Worm (Caenorhabditis elegans) whole organism, L3 larva: ENCODE results near the gene Y41D4A.4.

Experiments
- ZK546.5 ChIP-seq: sonication (generic microtip); optimal IDR thresholded peaks from 2 replicates; lab custom pipeline; 2017; ENCODE audit warnings: missing biosample characterization, missing genetic modification characterization
- ceh-28 ChIP-seq: fragments of 150-350 bp; optimal IDR thresholded peaks from 2 replicates; lab custom pipeline; 2014; ENCODE audit warnings: missing biosample characterization, missing genetic modification reagents, missing genetic modification characterization
- ceh-9 ChIP-seq: sonication (generic microtip); optimal IDR thresholded peaks from 2 replicates; lab custom pipeline; 2018; ENCODE audit warnings: missing biosample characterization, missing genetic modification characterization
- egl-5 ChIP-seq: fragments of 150-350 bp; optimal IDR thresholded peaks from 2 replicates; lab custom pipeline; 2017; ENCODE audit warnings: missing biosample characterization, missing genetic modification reagents, missing genetic modification characterization, inconsistent platforms
- elt-1 ChIP-seq: fragments of 150-350 bp; optimal IDR thresholded peaks from 2 replicates; lab custom pipeline; 2014; ENCODE audit warnings: missing biosample characterization, missing genetic modification characterization
- elt-2 ChIP-seq: sonication (generic microtip); optimal IDR thresholded peaks from 2 replicates; lab custom pipeline; 2016; ENCODE audit warnings: missing genetic modification reagents, mild to moderate bottlenecking, missing genetic modification characterization, missing compliant biosample characterization
- elt-3 ChIP-seq, 3 experiments: fragments of 150-350 bp in 1 of 3; sonication (generic microtip) in 2 of 3; optimal IDR thresholded peaks; 2 replicates in 2 of 3; 4 replicates in 1 of 3; lab custom pipeline; 2014 to 2017; ENCODE audit warnings: missing biosample characterization in 3 of 3, missing genetic modification characterization in 3 of 3
- eor-1 ChIP-seq, 2 experiments: fragments of 150-350 bp; optimal IDR thresholded peaks; 2 replicates each; lab custom pipeline; 2014 to 2018; ENCODE audit warnings: missing biosample characterization in 2 of 2, missing genetic modification characterization in 2 of 2
- fkh-10 ChIP-seq: sonication (generic microtip); optimal IDR thresholded peaks from 2 replicates; lab custom pipeline; 2017; ENCODE audit warnings: missing biosample characterization, missing genetic modification reagents, missing genetic modification characterization
- fos-1 ChIP-seq: fragments of 150-350 bp; optimal IDR thresholded peaks from 2 replicates; lab custom pipeline; 2014; ENCODE audit warnings: missing biosample characterization, missing genetic modification characterization
- hmg-11 ChIP-seq: sonication (generic microtip); optimal IDR thresholded peaks from 2 replicates; lab custom pipeline; 2016; ENCODE audit warnings: missing genetic modification characterization, missing compliant biosample characterization
- jun-1 ChIP-seq: fragments of 150-350 bp; optimal IDR thresholded peaks from 2 replicates; lab custom pipeline; 2014; ENCODE audit warnings: missing biosample characterization, missing genetic modification reagents, missing genetic modification characterization
- lin-15B ChIP-seq: fragments of 150-350 bp; optimal IDR thresholded peaks from 2 replicates; lab custom pipeline; 2014; ENCODE audit warnings: missing biosample characterization, missing genetic modification characterization
- lin-39 ChIP-seq: fragments of 150-350 bp; optimal IDR thresholded peaks from 2 replicates; lab custom pipeline; 2018; ENCODE audit warnings: missing biosample characterization, missing genetic modification reagents, missing genetic modification characterization
- lsy-12 ChIP-seq: sonication (generic microtip); optimal IDR thresholded peaks from 2 replicates; lab custom pipeline; 2016; ENCODE audit warnings: mild to moderate bottlenecking, missing genetic modification characterization, missing compliant biosample characterization
- mml-1 ChIP-seq: fragments of 150-350 bp; sonication (generic microtip); optimal IDR thresholded peaks from 3 replicates; lab custom pipeline; 2014; ENCODE audit warnings: missing biosample characterization, missing genetic modification characterization
- nhr-11 ChIP-seq: fragments of 150-350 bp; optimal IDR thresholded peaks from 2 replicates; lab custom pipeline; 2014; ENCODE audit warnings: missing biosample characterization, missing genetic modification characterization
- nhr-237 ChIP-seq: fragments of 150-350 bp; optimal IDR thresholded peaks from 2 replicates; lab custom pipeline; 2014; ENCODE audit warnings: missing biosample characterization, missing genetic modification characterization
- nhr-25 ChIP-seq: sonication (generic microtip); optimal IDR thresholded peaks from 2 replicates; lab custom pipeline; 2017; ENCODE audit warnings: missing biosample characterization, missing genetic modification characterization
- nhr-67 ChIP-seq: fragments of 150-350 bp; optimal IDR thresholded peaks from 2 replicates; lab custom pipeline; 2014; ENCODE audit warnings: missing biosample characterization, missing genetic modification characterization
- nhr-76 ChIP-seq: fragments of 150-350 bp; sonication (generic microtip); optimal IDR thresholded peaks from 5 replicates; lab custom pipeline; 2014; ENCODE audit warnings: missing biosample characterization, missing genetic modification characterization
- nhr-77 ChIP-seq: fragments of 150-350 bp; optimal IDR thresholded peaks from 2 replicates; lab custom pipeline; 2014; ENCODE audit warnings: missing biosample characterization, missing genetic modification characterization
- sea-2 ChIP-seq: fragments of 150-350 bp; sonication (generic microtip); optimal IDR thresholded peaks from 4 replicates; lab custom pipeline; 2014; ENCODE audit warnings: missing biosample characterization, missing genetic modification reagents, missing genetic modification characterization
- skn-1 ChIP-seq: fragments of 150-350 bp; optimal IDR thresholded peaks from 2 replicates; lab custom pipeline; 2014; ENCODE audit warnings: missing biosample characterization, missing genetic modification characterization
- tbx-2 ChIP-seq: sonication (generic microtip); optimal IDR thresholded peaks from 2 replicates; lab custom pipeline; 2016; ENCODE audit warnings: mild to moderate bottlenecking, missing genetic modification characterization, missing compliant biosample characterization
- zag-1 ChIP-seq: fragments of 150-350 bp; optimal IDR thresholded peaks from 2 replicates; lab custom pipeline; 2014; ENCODE audit warnings: missing biosample characterization, missing genetic modification characterization
- ztf-11 ChIP-seq: fragments of 150-350 bp; optimal IDR thresholded peaks from 2 replicates; lab custom pipeline; 2014; ENCODE audit warnings: missing biosample characterization, missing genetic modification characterization

Y41D4A.4 gene

ce11 chrIV:1790677-1791076, 44.9 kb downstream of the Y41D4A.4 start:
- TF ChIP-seq fkh-10 (GFP tag; lab: Kevin White, UChicago) (no peak), tbx-2 (no peak), skn-1 (no peak), lin-39 (no peak), hmg-11 (no peak), mml-1 (no peak), jun-1 (tag; lab: Kevin White, UChicago) (no peak), sea-2 (GFP tag; lab: Kevin White, UChicago) (no peak), nhr-67 (tag; lab: Kevin White, UChicago) (no peak), nhr-77 (tag; lab: Kevin White, UChicago) (no peak), nhr-76 (tag; lab: Kevin White, UChicago) (no peak), ceh-28 (tag; lab: Kevin White, UChicago) (no peak), elt-3 (tag; optimal IDR thresholded peaks at IDR 0.05; lab: Kevin White, UChicago) (no peak), nhr-25 (tag; lab: Kevin White, UChicago) (no peak), ztf-11 (no peak), lsy-12 (tag; lab: Kevin White, UChicago) (no peak)

ce11 chrIV:1791775-1792174, 46.0 kb downstream of the Y41D4A.4 start:
- TF ChIP-seq nhr-25 (tag; lab: Kevin White, UChicago) = no peak
- TF ChIP-seq elt-1 (tag; lab: Kevin White, UChicago) = no peak
- no peak for TF ChIP-seq eor-1 (tag; optimal IDR thresholded peaks at IDR 0.05; lab: Kevin White, UChicago)
- TF ChIP-seq egl-5 (tag; lab: Kevin White, UChicago) = no peak
- TF ChIP-seq lsy-12 (tag; lab: Kevin White, UChicago) = no peak
- TF ChIP-seq lin-15B (tag; lab: Kevin White, UChicago) = no peak
- no peak for TF ChIP-seq ZK546.5 (tag; lab: Kevin White, UChicago)
- no peak for TF ChIP-seq ceh-28 (tag; lab: Kevin White, UChicago)
- TF ChIP-seq hmg-11 = no peak
- TF ChIP-seq ztf-11 = no peak
- no peak for TF ChIP-seq zag-1
- TF ChIP-seq ceh-9 (tag; lab: Kevin White, UChicago) = no peak
- no peak for TF ChIP-seq nhr-11 (tag; lab: Kevin White, UChicago)
- no peak for TF ChIP-seq nhr-237 (tag; lab: Kevin White, UChicago)
- TF ChIP-seq elt-2 (tag; lab: Kevin White, UChicago) = no peak
- TF ChIP-seq fos-1 (tag; lab: Kevin White, UChicago) = no peak
